Fruit fly (Drosophila melanogaster) whole organism, embryonic: Measurements from ENCODE around the gene CG5758.

ENCODE experiments used
- CG10267 ChIP-seq: fragments of 200-800 bp; sonication (Bioruptor generic); optimal IDR thresholded peaks from 2 replicates; lab custom pipeline; 2018; ENCODE audit warnings: missing biosample characterization, mild to moderate bottlenecking, missing genetic modification characterization, moderate library complexity
- CG10431 ChIP-seq: fragments of 200-800 bp; sonication (Bioruptor generic); optimal IDR thresholded peaks from 3 replicates; lab custom pipeline; 2018; ENCODE audit warnings: missing biosample characterization, mild to moderate bottlenecking, missing genetic modification characterization
- CG11504 ChIP-seq: fragments of 200-800 bp; sonication (Bioruptor generic); optimal IDR thresholded peaks from 3 replicates; lab custom pipeline; 2019; ENCODE audit warnings: missing biosample characterization, mild to moderate bottlenecking, missing genetic modification characterization, moderate library complexity
- CG12155 ChIP-seq: fragments of 200-800 bp; sonication (Bioruptor generic); optimal IDR thresholded peaks from 3 replicates; lab custom pipeline; 2016; ENCODE audit warnings: missing biosample characterization, missing genetic modification characterization
- CG12299 ChIP-seq: fragments of 200-800 bp; sonication (Bioruptor generic); optimal IDR thresholded peaks from 2 replicates; lab custom pipeline; 2018; ENCODE audit warnings: missing biosample characterization, mild to moderate bottlenecking, missing genetic modification characterization
- CG13775 ChIP-seq: fragments of 200-800 bp; sonication (Bioruptor generic); optimal IDR thresholded peaks from 3 replicates; lab custom pipeline; 2017; ENCODE audit warnings: missing biosample characterization, mild to moderate bottlenecking, missing genetic modification characterization
- CG15269 ChIP-seq: fragments of 200-800 bp; sonication (Bioruptor generic); optimal IDR thresholded peaks from 2 replicates; lab custom pipeline; 2018; ENCODE audit warnings: missing biosample characterization, mild to moderate bottlenecking, missing genetic modification characterization, moderate library complexity
- CG16779 ChIP-seq: fragments of 200-800 bp; sonication (Bioruptor generic); IDR thresholded peaks from 2 replicates; pipeline ENCODE4 v1.3.6; 2022; ENCODE audit warnings: missing biosample characterization, missing genetic modification characterization
- CG16813 ChIP-seq: fragments of 200-800 bp; sonication (Bioruptor generic); IDR thresholded peaks from 3 replicates; pipeline ENCODE4 v1.3.6; 2022; ENCODE audit warnings: missing biosample characterization, missing genetic modification characterization; ENCODE audit not compliant: partially characterized antibody
- CG16863 ChIP-seq: fragments of 200-800 bp; sonication (Bioruptor generic); optimal IDR thresholded peaks from 3 replicates; lab custom pipeline; 2016; ENCODE audit warnings: missing biosample characterization, missing genetic modification characterization
- CG18476 ChIP-seq: fragments of 200-800 bp; sonication (Bioruptor generic); optimal IDR thresholded peaks from 2 replicates; lab custom pipeline; 2016; ENCODE audit warnings: missing biosample characterization, mild to moderate bottlenecking, missing genetic modification characterization
- CG31224 ChIP-seq: fragments of 200-800 bp; sonication (Bioruptor generic); IDR thresholded peaks from 2 replicates; pipeline ENCODE4 v1.3.6; 2022; ENCODE audit warnings: missing biosample characterization, missing genetic modification characterization
- CG3995 ChIP-seq: fragments of 200-800 bp; sonication (Bioruptor generic); optimal IDR thresholded peaks from 3 replicates; lab custom pipeline; 2016; ENCODE audit warnings: missing biosample characterization, missing genetic modification characterization
- CG4424 ChIP-seq: fragments of 200-800 bp; sonication (Bioruptor generic); optimal IDR thresholded peaks from 3 replicates; lab custom pipeline; 2016; ENCODE audit warnings: missing biosample characterization, missing genetic modification characterization
- CG4730 ChIP-seq: fragments of 200-800 bp; sonication (Bioruptor generic); IDR thresholded peaks from 2 replicates; pipeline ENCODE4 v1.3.6; 2022; ENCODE audit warnings: missing biosample characterization, missing genetic modification characterization
- CG6683 ChIP-seq: fragments of 200-800 bp; sonication (Bioruptor generic); optimal IDR thresholded peaks from 2 replicates; lab custom pipeline; 2017; ENCODE audit warnings: missing biosample characterization, mild to moderate bottlenecking, missing genetic modification characterization, missing genetic modification reagents
- CG6689 ChIP-seq: fragments of 200-800 bp; sonication (Bioruptor generic); IDR thresholded peaks from 2 replicates; pipeline ENCODE4 v1.3.6; 2022; ENCODE audit warnings: missing biosample characterization, missing genetic modification characterization
- CG7357 ChIP-seq: fragments of 200-800 bp; sonication (Bioruptor generic); IDR thresholded peaks from 3 replicates; pipeline ENCODE4 v1.3.6; 2022; ENCODE audit warnings: missing biosample characterization, missing genetic modification characterization
- CG7987 ChIP-seq: fragments of 200-800 bp; sonication (Bioruptor generic); optimal IDR thresholded peaks from 2 replicates; lab custom pipeline; 2018; ENCODE audit warnings: missing biosample characterization, mild to moderate bottlenecking, missing genetic modification characterization, moderate library complexity
- CG8765 ChIP-seq: fragments of 200-800 bp; sonication (Bioruptor generic); IDR thresholded peaks from 2 replicates; pipeline ENCODE4 v1.3.6; 2022; ENCODE audit warnings: missing biosample characterization, missing genetic modification characterization
- CG9609 ChIP-seq: fragments of 200-800 bp; sonication (Bioruptor generic); optimal IDR thresholded peaks from 3 replicates; lab custom pipeline; 2016; ENCODE audit warnings: missing biosample characterization, missing genetic modification characterization
- CG9876 ChIP-seq: fragments of 200-800 bp; sonication (Bioruptor generic); optimal IDR thresholded peaks from 2 replicates; lab custom pipeline; 2016; ENCODE audit warnings: missing biosample characterization, missing genetic modification characterization
- Dbx ChIP-seq: fragments of 200-800 bp; sonication (Bioruptor generic); IDR thresholded peaks from 3 replicates; pipeline ENCODE4 v1.3.6; 2022; ENCODE audit warnings: missing biosample characterization, missing genetic modification characterization
- Doc2 ChIP-seq: fragments of 200-800 bp; sonication (Bioruptor generic); IDR thresholded peaks from 2 replicates; pipeline ENCODE4 v1.3.6; 2022; ENCODE audit warnings: missing biosample characterization, missing genetic modification characterization
- Doc3 ChIP-seq: fragments of 200-800 bp; sonication (Bioruptor generic); IDR thresholded peaks from 3 replicates; pipeline ENCODE4 v1.3.6; 2022; ENCODE audit warnings: missing biosample characterization, missing genetic modification characterization; ENCODE audit not compliant: partially characterized antibody
- Eip74EF ChIP-seq, 2 experiments: fragments of 200-800 bp in 1 of 2; fragments of >200 bp in 1 of 2; sonication (Bioruptor generic) in 1 of 2; optimal IDR thresholded peaks; 2 replicates each; lab custom pipeline; 2017 to 2019; ENCODE audit warnings: missing biosample characterization in 2 of 2, missing genetic modification characterization in 2 of 2, mild to moderate bottlenecking in 1 of 2, moderate library complexity in 1 of 2
- Ets65A ChIP-seq: fragments of 200-800 bp; sonication (Bioruptor generic); peaks from one replicate; lab custom pipeline; 2016; ENCODE audit warnings: missing biosample characterization, missing genetic modification characterization
- HHEX ChIP-seq: fragments of 200-800 bp; sonication (Bioruptor generic); optimal IDR thresholded peaks from 3 replicates; lab custom pipeline; 2017; ENCODE audit warnings: missing biosample characterization, mild to moderate bottlenecking, missing genetic modification characterization, missing genetic modification reagents
- Jarid2 ChIP-seq: fragments of 200-800 bp; sonication (Bioruptor generic); optimal IDR thresholded peaks from 3 replicates; lab custom pipeline; 2017; ENCODE audit warnings: mild to moderate bottlenecking, missing biosample characterization, missing genetic modification reagents, missing genetic modification characterization
- Kr ChIP-seq: fragments of 200-800 bp; sonication (Bioruptor generic); optimal IDR thresholded peaks from 2 replicates; lab custom pipeline; 2017; ENCODE audit warnings: missing biosample characterization, mild to moderate bottlenecking, missing genetic modification characterization
- MESR4 ChIP-seq: fragments of 200-800 bp; sonication (Bioruptor generic); optimal IDR thresholded peaks from 2 replicates; lab custom pipeline; 2018; ENCODE audit warnings: missing biosample characterization, mild to moderate bottlenecking, missing genetic modification characterization, moderate library complexity
- Mad ChIP-seq: fragments of 200-800 bp; sonication (Bioruptor generic); optimal IDR thresholded peaks from 2 replicates; lab custom pipeline; 2016; ENCODE audit warnings: missing biosample characterization, missing genetic modification characterization
- NK7.1 ChIP-seq: fragments of 200-800 bp; sonication (Bioruptor generic); optimal IDR thresholded peaks from 3 replicates; lab custom pipeline; 2016; ENCODE audit warnings: missing biosample characterization, missing genetic modification characterization
- Neu2 ChIP-seq: fragments of 200-800 bp; sonication (Bioruptor generic); optimal IDR thresholded peaks from 3 replicates; lab custom pipeline; 2016; ENCODE audit warnings: missing biosample characterization, missing genetic modification characterization, borderline replicate concordance
- TFAM ChIP-seq: fragments of 200-800 bp; sonication (Bioruptor generic); optimal IDR thresholded peaks from 2 replicates; lab custom pipeline; 2017; ENCODE audit warnings: missing biosample characterization, missing genetic modification characterization, inconsistent platforms
- az2 ChIP-seq: fragments of 200-800 bp; sonication (Bioruptor generic); optimal IDR thresholded peaks from 3 replicates; lab custom pipeline; 2016; ENCODE audit warnings: missing biosample characterization, missing genetic modification characterization
- fd64A ChIP-seq: fragments of 200-800 bp; sonication (Bioruptor generic); optimal IDR thresholded peaks from 3 replicates; lab custom pipeline; 2018; ENCODE audit warnings: missing biosample characterization, mild to moderate bottlenecking, missing genetic modification characterization
- gfzf ChIP-seq: fragments of 200-800 bp; sonication (Bioruptor generic); optimal IDR thresholded peaks from 2 replicates; lab custom pipeline; 2016; ENCODE audit warnings: missing biosample characterization, mild to moderate bottlenecking, missing genetic modification characterization, moderate library complexity
- hbn ChIP-seq: fragments of 200-800 bp; sonication (Bioruptor generic); IDR thresholded peaks from 2 replicates; pipeline ENCODE4 v1.3.6; 2022; ENCODE audit warnings: missing biosample characterization, missing genetic modification characterization; ENCODE audit not compliant: partially characterized antibody
- inv ChIP-seq: fragments of 200-800 bp; sonication (Bioruptor generic); IDR thresholded peaks from 2 replicates; pipeline ENCODE4 v1.3.6; 2022; ENCODE audit warnings: missing biosample characterization, missing genetic modification characterization; ENCODE audit not compliant: partially characterized antibody
- mld ChIP-seq: fragments of 200-800 bp; sonication (Bioruptor generic); IDR thresholded peaks from 3 replicates; pipeline ENCODE4 v1.3.6; 2022; ENCODE audit warnings: missing biosample characterization, missing genetic modification characterization; ENCODE audit not compliant: partially characterized antibody
- pnt ChIP-seq: fragments of 200-800 bp; sonication (Bioruptor generic); optimal IDR thresholded peaks from 3 replicates; lab custom pipeline; 2016; ENCODE audit warnings: missing biosample characterization, missing genetic modification characterization
- pros ChIP-seq: fragments of 200-800 bp; sonication (Bioruptor generic); optimal IDR thresholded peaks from 3 replicates; lab custom pipeline; 2019; ENCODE audit warnings: missing biosample characterization, mild to moderate bottlenecking, missing genetic modification characterization, moderate library complexity
- sens-2 ChIP-seq: fragments of 200-800 bp; sonication (Bioruptor generic); IDR thresholded peaks from 2 replicates; pipeline ENCODE4 v1.3.6; 2022; ENCODE audit warnings: missing biosample characterization, missing genetic modification characterization
- unc-4 ChIP-seq: fragments of 200-800 bp; sonication (Bioruptor generic); IDR thresholded peaks from 2 replicates; pipeline ENCODE4 v1.3.6; 2022; ENCODE audit warnings: missing biosample characterization, missing genetic modification characterization; ENCODE audit not compliant: partially characterized antibody
- wor ChIP-seq: fragments of 200-800 bp; sonication (Bioruptor generic); IDR thresholded peaks from 2 replicates; pipeline ENCODE4 v1.3.6; 2022; ENCODE audit warnings: missing biosample characterization, missing genetic modification characterization
- zen ChIP-seq: fragments of 200-800 bp; sonication (Bioruptor generic); optimal IDR thresholded peaks from 3 replicates; lab custom pipeline; 2018; ENCODE audit warnings: missing biosample characterization, mild to moderate bottlenecking, missing genetic modification characterization, moderate library complexity
- zfh2 ChIP-seq: fragments of 200-800 bp; sonication (Bioruptor generic); optimal IDR thresholded peaks from 2 replicates; lab custom pipeline; 2016; ENCODE audit warnings: missing biosample characterization, missing genetic modification characterization

Gene CG5758

dm6 chr2L:18121367-18122230 lies 1.8 kb downstream of the CG5758 start (continued):
- no peak for TF ChIP-seq inv
- TF ChIP-seq CG15269 (tag; lab: Kevin White, UChicago) = peak; percentile 42
- TF ChIP-seq Mad (GFP tag; lab: Kevin White, UChicago) = no peak
- no peak for TF ChIP-seq mld
- no peak for TF ChIP-seq MESR4 (GFP tag; lab: Kevin White, UChicago)
- TF ChIP-seq zfh2 = peak; percentile 8
- peak; percentile 61 for TF ChIP-seq CG16863 (GFP tag; lab: Kevin White, UChicago)
- no peak for TF ChIP-seq Neu2
- TF ChIP-seq CG31224 (GFP tag; lab: Robert Waterston, UW) = peak; percentile 46; the same call in 1 of the 2 replicates
- peak; percentile 52 for TF ChIP-seq CG11504 (tag; lab: Kevin White, UChicago)
- TF ChIP-seq hbn = no peak
- TF ChIP-seq CG12299 (tag; lab: Kevin White, UChicago) = no peak
- no peak for TF ChIP-seq CG9876
- peak; percentile 12 for TF ChIP-seq CG12155 (GFP tag; lab: Kevin White, UChicago)
- TF ChIP-seq fd64A = no peak
- no peak for TF ChIP-seq pros (GFP tag; lab: Kevin White, UChicago)
- TF ChIP-seq Kr (GFP tag; lab: Kevin White, UChicago) = no peak
- TF ChIP-seq Doc3 (GFP tag; lab: Robert Waterston, UW) = no peak
- no peak for TF ChIP-seq CG3995 (GFP tag; lab: Kevin White, UChicago)
- peak; percentile 41 for TF ChIP-seq CG6689 (GFP tag; lab: Robert Waterston, UW)
- TF ChIP-seq CG16813 (GFP tag; lab: Robert Waterston, UW) = no peak
- TF ChIP-seq NK7.1 (GFP tag; lab: Kevin White, UChicago) = no peak
- TF ChIP-seq CG7357 (GFP tag; lab: Robert Waterston, UW) = peak; percentile 65; the same call in 2 of the 3 replicates
- peak; percentile 28 for TF ChIP-seq CG18476 (GFP tag; lab: Kevin White, UChicago)
- TF ChIP-seq Ets65A (GFP tag; lab: Kevin White, UChicago) = peak; percentile 94
- 0 out of 3 replicates have a peak, but pooled peaks have one; percentile 10 for TF ChIP-seq Dbx (GFP tag; lab: Robert Waterston, UW)
- TF ChIP-seq CG4424 (GFP tag; lab: Kevin White, UChicago) = peak; percentile 25
- TF ChIP-seq gfzf (GFP tag; lab: Kevin White, UChicago) = no peak
- 0 out of 2 replicates have a peak, but pooled peaks have one; percentile 24 for TF ChIP-seq CG8765 (GFP tag; lab: Robert Waterston, UW)
- TF ChIP-seq zen (tag; lab: Kevin White, UChicago) = no peak
- no peak for TF ChIP-seq CG4730
- TF ChIP-seq Doc2 (GFP tag; lab: Robert Waterston, UW) = no peak
- TF ChIP-seq CG6683 (GFP tag; lab: Kevin White, UChicago) = no peak
- peak; percentile 35; the same call in 1 of the 2 replicates for TF ChIP-seq sens-2 (GFP tag; lab: Robert Waterston, UW)
- TF ChIP-seq wor (GFP tag; lab: Robert Waterston, UW) = no peak; the same call in 1 of the 2 replicates
- TF ChIP-seq az2 (GFP tag; lab: Kevin White, UChicago) = peak; percentile 45
- TF ChIP-seq TFAM (GFP tag; lab: Kevin White, UChicago) = no peak
- TF ChIP-seq pnt = peak; percentile 59
- TF ChIP-seq CG10267 (tag; lab: Kevin White, UChicago) = peak; percentile 29
- TF ChIP-seq HHEX (GFP tag; lab: Kevin White, UChicago) = peak; percentile 48
- no peak for TF ChIP-seq CG10431 (GFP tag; lab: Kevin White, UChicago)
- TF ChIP-seq CG7987 (GFP tag; lab: Kevin White, UChicago) = no peak
- peak; percentile 10 for TF ChIP-seq CG9609 (GFP tag; lab: Kevin White, UChicago)
- peak in 1 of 2 experiments; percentile 8 for TF ChIP-seq Eip74EF (GFP tag; optimal IDR thresholded peaks at IDR 0.05; lab: Kevin White, UChicago)
- TF ChIP-seq Jarid2 (GFP tag; lab: Kevin White, UChicago) = no peak
- no peak for TF ChIP-seq CG13775 (GFP tag; lab: Kevin White, UChicago)
- TF ChIP-seq CG16779 (GFP tag; lab: Robert Waterston, UW) = no peak
- TF ChIP-seq unc-4 (GFP tag; lab: Robert Waterston, UW) = no peak
